Fruit fly (Drosophila melanogaster) whole organism: ENCODE data around the gene Chro.

Experiments
- CG8478 ChIP-seq: fragments of >200 bp; optimal IDR thresholded peaks from 2 replicates; lab custom pipeline; 2018; ENCODE audit warnings: inconsistent platforms
- Dll ChIP-seq: fragments of >200 bp; optimal IDR thresholded peaks from 2 replicates; lab custom pipeline; 2017
- EcR ChIP-seq, 2 experiments: fragments of >200 bp; optimal IDR thresholded peaks; 2 replicates each; lab custom pipeline; 2017; ENCODE audit warnings: missing biosample characterization in 2 of 2, missing genetic modification characterization in 2 of 2, missing genetic modification reagents in 2 of 2
- pan ChIP-seq: fragments of >200 bp; optimal IDR thresholded peaks from 2 replicates; lab custom pipeline; 2017
- psq ChIP-seq: fragments of >200 bp; optimal IDR thresholded peaks from 2 replicates; lab custom pipeline; 2017
- usp ChIP-seq: fragments of >200 bp; optimal IDR thresholded peaks from 2 replicates; lab custom pipeline; 2017; ENCODE audit warnings: missing biosample characterization, missing genetic modification characterization, mixed read lengths

Chro gene

dm6 chr3L:22863367-22864078, 15.3 kb downstream of the Chro start, which contains the start of gene CG33169:
TSS of gene CG33169 (plus strand) at chr3L:22863864.
- TF ChIP-seq CG8478 (lab: Kevin White, UChicago) (no peak), pan (lab: Kevin White, UChicago) (no peak)

- TF ChIP-seq psq (lab: Kevin White, UChicago) (no peak), usp (GFP tag; lab: Kevin White, UChicago) (no peak), Dll (lab: Kevin White, UChicago) (no peak), pan (lab: Kevin White, UChicago) (no peak), CG8478 (lab: Kevin White, UChicago) (no peak), EcR (GFP tag; optimal IDR thresholded peaks at IDR 0.05; lab: Kevin White, UChicago) (no peak)
Observed at dm6 chr3L:22860487-22860886, 18.3 kb downstream of the Chro start, which contains the start of gene CG13239. TSS of gene CG13239 (plus strand) at chr3L:22860787.

- TF ChIP-seq psq (lab: Kevin White, UChicago) (no peak), Dll (lab: Kevin White, UChicago) (peak; percentile 60)
Observed at dm6 chr3L:22856009-22856477, 22.7 kb downstream of the Chro start, which contains the start of gene CG32459. TSS of gene CG32459 (minus strand) at chr3L:22856059.

dm6 chr3L:22853412-22853811, 25.4 kb downstream of the Chro start, which contains the start of gene CG32462:
TSS of gene CG32462 (minus strand) at chr3L:22853512.
- no peak for TF ChIP-seq Dll (lab: Kevin White, UChicago)
- TF ChIP-seq CG8478 (lab: Kevin White, UChicago) = no peak
- TF ChIP-seq psq (lab: Kevin White, UChicago) = no peak
- no peak for TF ChIP-seq EcR (GFP tag; optimal IDR thresholded peaks at IDR 0.05; lab: Kevin White, UChicago)
- TF ChIP-seq usp (GFP tag; lab: Kevin White, UChicago) = no peak
- TF ChIP-seq pan (lab: Kevin White, UChicago) = no peak

dm6 chr3L:22851172-22852128, 27.3 kb downstream of the Chro start:
- no peak for TF ChIP-seq CG8478 (lab: Kevin White, UChicago)
- TF ChIP-seq psq (lab: Kevin White, UChicago) = no peak
- TF ChIP-seq EcR (GFP tag; optimal IDR thresholded peaks at IDR 0.05; lab: Kevin White, UChicago) = peak in 1 of 2 experiments; percentile 41
- TF ChIP-seq pan (lab: Kevin White, UChicago) = no peak
- peak; percentile 91 for TF ChIP-seq Dll (lab: Kevin White, UChicago)
- no peak for TF ChIP-seq usp (GFP tag; lab: Kevin White, UChicago)

dm6 chr3L:22848940-22849339, 29.8 kb downstream of the Chro start:
- TF ChIP-seq EcR (GFP tag; optimal IDR thresholded peaks at IDR 0.05; lab: Kevin White, UChicago) (no peak), Dll (lab: Kevin White, UChicago) (no peak), CG8478 (lab: Kevin White, UChicago) (no peak), psq (lab: Kevin White, UChicago) (no peak), pan (lab: Kevin White, UChicago) (no peak), usp (GFP tag; lab: Kevin White, UChicago) (no peak)

dm6 chr3L:22847679-22848118, 31.1 kb downstream of the Chro start:
- no peak for TF ChIP-seq EcR (GFP tag; optimal IDR thresholded peaks at IDR 0.05; lab: Kevin White, UChicago)
- TF ChIP-seq CG8478 (lab: Kevin White, UChicago) = no peak
- TF ChIP-seq pan (lab: Kevin White, UChicago) = no peak
- TF ChIP-seq usp (GFP tag; lab: Kevin White, UChicago) = no peak
- no peak for TF ChIP-seq Dll (lab: Kevin White, UChicago)
- TF ChIP-seq psq (lab: Kevin White, UChicago) = no peak

dm6 chr3L:22843094-22843493, 35.7 kb downstream of the Chro start:
- TF ChIP-seq EcR (GFP tag; optimal IDR thresholded peaks at IDR 0.05; lab: Kevin White, UChicago) = no peak

- TF ChIP-seq Dll (lab: Kevin White, UChicago) (peak; percentile 95), psq (lab: Kevin White, UChicago) (no peak), CG8478 (lab: Kevin White, UChicago) (no peak), EcR (GFP tag; optimal IDR thresholded peaks at IDR 0.05; lab: Kevin White, UChicago) (peak; percentile 93 to 94), usp (GFP tag; lab: Kevin White, UChicago) (no peak)
Observed at dm6 chr3L:22839726-22840228, 39.0 kb downstream of the Chro start.

dm6 chr3L:22839243-22839642, 39.5 kb downstream of the Chro start:
- TF ChIP-seq pan (lab: Kevin White, UChicago) (no peak), usp (GFP tag; lab: Kevin White, UChicago) (no peak), CG8478 (lab: Kevin White, UChicago) (no peak), psq (lab: Kevin White, UChicago) (no peak), EcR (GFP tag; optimal IDR thresholded peaks at IDR 0.05; lab: Kevin White, UChicago) (no peak), Dll (lab: Kevin White, UChicago) (no peak)
